Fruit fly (Drosophila melanogaster): ENCODE results near the gene CG18081.

Gene CG18081

DNA sequence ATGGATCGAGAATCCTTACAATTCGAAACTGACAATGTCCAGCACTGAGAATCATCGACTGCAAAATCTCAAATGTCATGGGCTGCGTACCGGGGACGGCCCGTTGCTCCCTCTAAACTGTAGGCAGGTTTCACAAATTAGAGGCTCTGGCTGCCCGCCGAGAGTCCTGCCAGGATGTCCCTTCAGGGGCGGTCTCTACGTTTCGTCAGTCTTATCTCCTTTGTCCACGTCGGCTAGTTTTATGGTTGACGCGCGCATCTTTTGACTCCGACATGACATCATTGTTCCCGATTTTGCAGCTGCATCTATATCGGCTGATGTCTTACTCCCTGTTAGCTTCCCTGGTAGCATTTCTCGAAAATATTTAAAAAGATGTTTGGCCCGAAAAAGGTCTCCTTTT is 33.1 kb downstream of the CG18081 start:
- TF ChIP-seq Myc (optimal IDR thresholded peaks at IDR 0.05) (no peak), ttk (optimal IDR thresholded peaks at IDR 0.05) (no peak), psq (optimal IDR thresholded peaks at IDR 0.05) (no peak), Sin3A (optimal IDR thresholded peaks at IDR 0.05) (no peak), insv (optimal IDR thresholded peaks at IDR 0.05) (no peak), h (optimal IDR thresholded peaks at IDR 0.05) (no peak)

DNA sequence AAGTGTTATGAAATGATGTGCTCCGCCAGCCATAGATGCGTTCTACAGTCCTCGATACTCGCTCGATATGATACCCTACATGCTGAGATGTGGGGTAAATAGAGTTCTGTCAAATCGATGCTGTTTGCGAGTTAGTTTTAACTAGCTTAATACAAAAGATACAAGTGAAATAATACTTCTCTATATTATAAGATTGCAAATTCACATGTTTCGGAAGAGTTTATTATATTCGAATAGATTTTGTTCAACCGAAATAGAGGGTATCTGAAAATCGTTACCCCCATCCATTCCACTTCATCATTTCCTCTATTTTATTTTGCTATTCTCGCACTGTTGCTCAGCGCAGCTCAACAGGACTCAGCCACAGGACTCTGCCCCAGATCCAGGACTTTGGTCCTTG is 40.9 kb downstream of the CG18081 start:
- no peak for TF ChIP-seq h (optimal IDR thresholded peaks at IDR 0.05)
- TF ChIP-seq ttk (optimal IDR thresholded peaks at IDR 0.05), result no peak
- TF ChIP-seq Sin3A (optimal IDR thresholded peaks at IDR 0.05), result no peak
- no peak for TF ChIP-seq insv (optimal IDR thresholded peaks at IDR 0.05)
- TF ChIP-seq Myc (optimal IDR thresholded peaks at IDR 0.05), result no peak
- no peak for TF ChIP-seq psq (optimal IDR thresholded peaks at IDR 0.05)

DNA sequence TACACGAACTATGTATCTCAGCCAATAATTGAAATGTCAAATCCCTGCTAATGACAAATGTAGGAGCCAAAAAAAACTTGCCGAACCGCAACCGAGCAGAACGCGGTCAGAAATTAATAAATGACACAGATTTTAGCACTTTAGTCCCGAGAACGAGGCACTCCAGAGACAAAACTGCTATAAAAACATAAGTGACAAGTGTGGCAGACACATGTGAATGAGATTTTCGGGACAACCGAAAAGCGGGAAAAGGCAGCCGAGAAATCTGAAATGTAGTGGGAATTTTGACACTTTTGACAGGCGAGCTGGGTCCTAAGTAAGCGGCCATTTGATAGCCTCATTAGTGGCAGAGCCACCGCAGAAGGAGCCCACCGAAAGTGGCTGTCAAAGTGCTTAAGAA is 44.1 kb downstream of the CG18081 start:
- TF ChIP-seq Sin3A (optimal IDR thresholded peaks at IDR 0.05), result no peak

DNA sequence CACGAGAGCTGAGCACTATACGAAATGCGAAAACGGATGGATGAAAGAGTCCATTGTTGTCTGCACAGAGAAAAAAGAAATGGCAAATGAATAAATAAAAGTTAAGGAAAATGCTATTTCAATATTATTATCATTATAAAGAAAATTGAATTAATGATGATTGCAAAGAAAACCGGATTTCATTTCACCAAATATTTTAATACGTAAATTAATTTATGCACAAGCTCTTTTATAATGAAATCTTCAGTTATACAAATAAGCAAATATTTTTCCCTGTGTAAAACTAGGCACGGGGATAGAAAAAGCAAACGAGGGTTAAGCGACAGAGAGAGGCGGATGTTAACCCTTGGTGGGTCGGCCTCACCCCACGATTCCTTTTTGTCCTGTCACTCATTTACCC is 47.8 kb downstream of the CG18081 start:
- no peak for TF ChIP-seq ttk (optimal IDR thresholded peaks at IDR 0.05)
- TF ChIP-seq insv (optimal IDR thresholded peaks at IDR 0.05), result no peak
- no peak for TF ChIP-seq psq (optimal IDR thresholded peaks at IDR 0.05)
- no peak for TF ChIP-seq Sin3A (optimal IDR thresholded peaks at IDR 0.05)
- TF ChIP-seq Myc (optimal IDR thresholded peaks at IDR 0.05), result no peak
- TF ChIP-seq h (optimal IDR thresholded peaks at IDR 0.05), result no peak

DNA sequence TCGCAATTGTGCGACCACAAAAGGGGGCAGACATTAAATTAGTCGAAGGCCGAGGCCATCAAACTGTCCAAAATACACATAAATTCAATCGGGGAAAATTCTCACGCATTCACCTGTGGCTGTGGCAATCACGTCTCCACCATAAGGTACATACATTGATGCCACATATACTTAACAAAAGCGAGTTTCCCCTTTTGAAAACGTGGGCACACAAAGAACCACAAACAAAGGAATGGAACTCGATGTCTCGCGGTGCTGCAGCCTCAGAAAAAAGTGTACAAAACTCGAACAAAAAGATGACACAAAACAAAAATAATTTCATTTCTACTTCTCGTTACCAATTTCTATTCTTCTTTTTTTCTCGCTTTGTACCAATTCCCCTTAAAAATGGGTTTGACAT is 49.8 kb downstream of the CG18081 start:
- TF ChIP-seq Myc (optimal IDR thresholded peaks at IDR 0.05) (no peak), psq (optimal IDR thresholded peaks at IDR 0.05) (no peak), h (optimal IDR thresholded peaks at IDR 0.05) (no peak), ttk (optimal IDR thresholded peaks at IDR 0.05) (no peak), Sin3A (optimal IDR thresholded peaks at IDR 0.05) (no peak), insv (optimal IDR thresholded peaks at IDR 0.05) (no peak)
